Worm (Caenorhabditis elegans): Measurements from ENCODE around the gene Y67D8C.2.
A peak's percentile ranks its signal among the peaks of the same experiment; 100 is the strongest.

Gene Y67D8C.2

ce11 chrIV:3066834-3067233 lies 5.3 kb upstream of the Y67D8C.2 start, which contains the start of gene Y67D8C.7:
TSS of gene Y67D8C.7 (minus strand) at chrIV:3066934.
- TF ChIP-seq sma-9 (GFP tag; optimal IDR thresholded peaks at IDR 0.05) (no peak), sma-9 (tag; optimal IDR thresholded peaks at IDR 0.05) (no peak), unc-39 (tag; optimal IDR thresholded peaks at IDR 0.05) (no peak), ztf-4 (tag; optimal IDR thresholded peaks at IDR 0.05) (no peak), aly-2 (tag; optimal IDR thresholded peaks at IDR 0.05) (no peak), nhr-10 (tag; optimal IDR thresholded peaks at IDR 0.05) (no peak), egl-27 (tag; optimal IDR thresholded peaks at IDR 0.05) (no peak), dmd-4 (tag; optimal IDR thresholded peaks at IDR 0.05) (no peak), crh-2 (tag; optimal IDR thresholded peaks at IDR 0.05) (no peak), unc-62 (GFP tag; optimal IDR thresholded peaks at IDR 0.05) (no peak), lin-11 (tag; optimal IDR thresholded peaks at IDR 0.05) (no peak), mab-5 (tag; optimal IDR thresholded peaks at IDR 0.05) (no peak), ama-1 (optimal IDR thresholded peaks at IDR 0.05) (no peak), nhr-23 (tag; optimal IDR thresholded peaks at IDR 0.05) (no peak), mbf-1 (tag; optimal IDR thresholded peaks at IDR 0.05) (no peak), nhr-25 (tag; optimal IDR thresholded peaks at IDR 0.05) (no peak), nhr-77 (tag; optimal IDR thresholded peaks at IDR 0.05) (no peak), lin-13 (GFP tag; optimal IDR thresholded peaks at IDR 0.05) (no peak), mdl-1 (tag; optimal IDR thresholded peaks at IDR 0.05) (no peak), snpc-4 (tag; optimal IDR thresholded peaks at IDR 0.05) (no peak), ZK546.5 (tag; optimal IDR thresholded peaks at IDR 0.05) (no peak)

- TF ChIP-seq nhr-129 (tag; optimal IDR thresholded peaks at IDR 0.05) (peak; percentile 8), crh-2 (tag; optimal IDR thresholded peaks at IDR 0.05) (no peak)
Observed at ce11 chrIV:3069619-3070260, 2.4 kb upstream of the Y67D8C.2 start, which contains the start of gene cpg-9. TSS of gene cpg-9 (minus strand) at chrIV:3070210.

ce11 chrIV:3076207-3076606 lies 4.1 kb downstream of the Y67D8C.2 start, which contains the start of gene Y67D8C.22:
TSS of gene Y67D8C.22 (minus strand) at chrIV:3076307.
- TF ChIP-seq nhr-237 (tag; optimal IDR thresholded peaks at IDR 0.05) (no peak), nhr-129 (tag; optimal IDR thresholded peaks at IDR 0.05) (no peak), Y55F3AM.14 (GFP tag; optimal IDR thresholded peaks at IDR 0.05) (no peak), nhr-6 (tag; optimal IDR thresholded peaks at IDR 0.05) (no peak), ama-1 (optimal IDR thresholded peaks at IDR 0.05) (no peak), R02D3.7 (tag; optimal IDR thresholded peaks at IDR 0.05) (no peak), C34F6.9 (tag; optimal IDR thresholded peaks at IDR 0.05) (no peak), aly-2 (tag; optimal IDR thresholded peaks at IDR 0.05) (no peak)

ce11 chrIV:3076802-3077201 lies 4.7 kb downstream of the Y67D8C.2 start:
- no peak for TF ChIP-seq unc-62 (GFP tag; optimal IDR thresholded peaks at IDR 0.05)
- TF ChIP-seq blmp-1 (tag; optimal IDR thresholded peaks at IDR 0.05; ENCODE audit: insufficient read depth): no peak

ce11 chrIV:3086825-3087224 lies 14.7 kb downstream of the Y67D8C.2 start, which contains the start of gene Y67D8C.9:
TSS of gene Y67D8C.9 (minus strand) at chrIV:3086925.
- TF ChIP-seq lsy-2 (tag; optimal IDR thresholded peaks at IDR 0.05): no peak
- no peak for TF ChIP-seq egl-27 (tag; optimal IDR thresholded peaks at IDR 0.05)
- TF ChIP-seq lin-13 (GFP tag; optimal IDR thresholded peaks at IDR 0.05): no peak
- TF ChIP-seq nhr-12 (tag; optimal IDR thresholded peaks at IDR 0.05): no peak
- no peak for TF ChIP-seq alr-1 (tag; optimal IDR thresholded peaks at IDR 0.05)
- TF ChIP-seq ztf-1 (GFP tag; conservative IDR thresholded peaks at IDR 0.05): no peak
- no peak for TF ChIP-seq sma-3 (GFP tag; optimal IDR thresholded peaks at IDR 0.05)
- TF ChIP-seq ama-1 (optimal IDR thresholded peaks at IDR 0.05): no peak
- TF ChIP-seq C34F6.9 (tag; optimal IDR thresholded peaks at IDR 0.05): no peak
- TF ChIP-seq mab-5 (tag; optimal IDR thresholded peaks at IDR 0.05): no peak

- TF ChIP-seq snpc-4 (tag; optimal IDR thresholded peaks at IDR 0.05) (no peak), egl-27 (tag; optimal IDR thresholded peaks at IDR 0.05) (no peak), fos-1 (tag; optimal IDR thresholded peaks at IDR 0.05) (no peak), C34F6.9 (tag; optimal IDR thresholded peaks at IDR 0.05) (no peak), gmeb-1 (tag; optimal IDR thresholded peaks at IDR 0.05) (no peak), blmp-1 (tag; optimal IDR thresholded peaks at IDR 0.05; ENCODE audit: insufficient read depth) (no peak), alr-1 (tag; optimal IDR thresholded peaks at IDR 0.05) (no peak), zag-1 (tag; optimal IDR thresholded peaks at IDR 0.05) (no peak), ama-1 (optimal IDR thresholded peaks at IDR 0.05) (no peak), sem-4 (tag; optimal IDR thresholded peaks at IDR 0.05) (no peak), ceh-16 (tag; optimal IDR thresholded peaks at IDR 0.05) (no peak)
Observed at ce11 chrIV:3089611-3090010, 17.5 kb downstream of the Y67D8C.2 start.

Data from whole organism, L2 larva.